Worm (Caenorhabditis elegans) whole organism, L4/young adult: ENCODE results near the gene ets-5.

Experiments used
- W03F9.2 ChIP-seq: fragments of 150-350 bp; optimal IDR thresholded peaks from 2 replicates; lab custom pipeline; 2014; ENCODE audit warnings: missing biosample characterization, missing genetic modification characterization
- dao-5 ChIP-seq: sonication (generic microtip); optimal IDR thresholded peaks from 2 replicates; lab custom pipeline; 2016; ENCODE audit warnings: missing genotype, missing genetic modification characterization, moderate library complexity, missing compliant biosample characterization
- him-1 ChIP-seq: sonication (generic microtip); optimal IDR thresholded peaks from 2 replicates; lab custom pipeline; 2016; ENCODE audit warnings: missing genotype, missing genetic modification reagents, missing genetic modification characterization, missing compliant biosample characterization

DNA sequence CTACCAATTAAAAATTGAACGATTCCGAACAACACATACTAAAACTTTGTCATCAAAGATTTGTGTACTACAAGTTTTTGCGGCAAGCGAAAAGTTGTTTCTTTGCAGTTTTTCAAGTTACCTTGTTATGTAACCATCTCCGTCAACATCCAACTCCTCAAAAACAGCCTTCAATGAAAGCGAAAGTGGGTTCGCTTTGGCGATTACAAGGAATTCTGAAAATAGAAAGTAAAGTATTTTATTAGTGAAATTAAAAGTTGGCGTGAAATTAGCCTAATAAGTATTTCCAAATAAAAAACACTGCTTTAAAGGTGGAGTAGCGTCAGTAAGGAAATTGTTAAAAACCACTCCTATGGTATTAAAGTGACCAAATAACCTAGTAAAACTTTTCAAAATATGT lies 8.8 kb downstream of the ets-5 start:
- TF ChIP-seq W03F9.2 (tag; lab: Kevin White, UChicago), result no peak
- TF ChIP-seq him-1 (tag; lab: Kevin White, UChicago), result no peak
- no peak for TF ChIP-seq dao-5
